Fruit fly (Drosophila melanogaster) S2 (cell line): ENCODE data around the gene CG3062.

Source experiments
- CG8478 ChIP-seq: fragments of >200 bp; optimal IDR thresholded peaks from 2 replicates; lab custom pipeline; 2018
- CTCF ChIP-seq, 2 experiments: fragments of >200 bp; optimal IDR thresholded peaks; 2 replicates each; lab custom pipeline; 2018

DNA sequence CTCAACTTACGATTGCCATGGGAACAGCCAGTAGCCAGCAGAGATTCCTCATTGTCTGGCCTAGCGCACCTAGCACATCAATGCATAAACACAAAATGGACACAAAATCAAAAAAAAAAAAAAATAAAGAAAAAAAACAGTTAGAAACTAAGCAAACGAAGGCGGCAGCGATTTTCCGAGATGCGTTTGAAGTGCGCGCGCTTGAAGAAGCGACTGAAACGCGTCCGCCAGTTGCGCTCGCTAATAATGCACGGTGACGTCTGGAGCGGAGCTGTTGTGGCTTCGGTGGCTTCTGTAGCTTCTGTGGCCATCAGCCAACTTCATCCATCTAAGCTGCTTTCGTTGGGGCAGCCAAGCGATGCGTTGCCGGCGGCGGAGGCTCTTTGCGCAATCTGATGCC, 9.7 kb upstream of the CG3062 start, which contains the start of gene CG15473:
- TF ChIP-seq CG8478 (lab: Kevin White, UChicago) (no peak), CTCF (optimal IDR thresholded peaks at IDR 0.05; lab: Kevin White, UChicago) (no peak)
